Worm (Caenorhabditis elegans): ENCODE measurements around the gene F16B4.6.

DNA sequence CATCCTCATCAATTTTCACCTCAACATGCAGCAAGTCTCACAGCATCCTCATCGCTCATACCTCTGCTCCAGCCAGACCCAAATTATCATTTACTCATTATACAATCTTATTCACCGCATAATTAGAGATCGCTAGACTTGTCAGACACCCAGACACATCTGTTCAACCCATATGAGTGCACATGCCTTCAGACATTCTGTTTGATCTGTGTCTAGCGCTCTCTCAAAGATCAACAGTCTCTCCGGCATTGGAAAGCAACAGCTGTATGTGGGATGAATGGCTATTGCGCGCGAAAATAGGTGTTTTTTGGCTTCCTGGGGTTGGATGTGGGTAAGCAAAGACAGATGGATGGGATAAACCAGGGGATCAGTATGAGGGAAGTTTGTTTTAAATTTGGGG is 14.4 kb upstream of the F16B4.6 start:
- no peak for TF ChIP-seq him-1 (tag; optimal IDR thresholded peaks at IDR 0.05)
- no peak for TF ChIP-seq W03F9.2 (tag; optimal IDR thresholded peaks at IDR 0.05)

All from whole organism, L4/young adult.